Worm (Caenorhabditis elegans): Measurements from ENCODE around the gene noca-2.

DNA sequence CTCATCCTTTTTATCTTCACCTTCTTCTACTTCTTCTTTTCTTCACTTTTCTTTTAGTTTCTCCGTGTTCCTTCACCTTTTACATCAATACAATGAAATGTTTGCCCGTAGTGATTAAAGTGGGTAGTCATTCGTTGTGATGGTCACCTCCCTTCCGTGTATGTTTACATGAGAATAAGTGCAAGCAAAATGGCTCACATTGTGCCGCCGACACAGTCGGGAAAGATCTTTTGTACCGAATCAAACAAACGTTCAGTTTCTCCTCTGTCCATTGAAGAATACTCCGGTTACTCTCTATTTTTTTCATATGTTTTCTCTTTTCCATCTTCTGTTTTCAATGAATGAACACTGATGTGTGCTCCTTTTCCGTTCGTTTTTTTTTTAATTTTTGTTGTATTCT is 2.7 kb upstream of the noca-2 start:
- TF ChIP-seq R02D3.7 (tag; optimal IDR thresholded peaks at IDR 0.05) (no peak), nhr-77 (tag; optimal IDR thresholded peaks at IDR 0.05) (no peak)

Measured in whole organism, L2 larva.